Fruit fly (Drosophila melanogaster) whole organism, adult: ENCODE results near the gene Cyp304a1.

Experiments
- CG33017 ChIP-seq: fragments of 200-800 bp; sonication (Bioruptor generic); optimal IDR thresholded peaks from 2 replicates; lab custom pipeline; 2018; ENCODE audit warnings: missing biosample characterization, mild to moderate bottlenecking, missing genetic modification characterization, moderate library complexity
- CG5204 ChIP-seq: fragments of 200-800 bp; sonication (Bioruptor generic); optimal IDR thresholded peaks from 2 replicates; lab custom pipeline; 2016; ENCODE audit warnings: missing biosample characterization, missing genetic modification characterization
- CG7045 ChIP-seq: fragments of 200-800 bp; sonication (Bioruptor generic); optimal IDR thresholded peaks from 2 replicates; lab custom pipeline; 2017; ENCODE audit warnings: missing biosample characterization, mild to moderate bottlenecking, missing genetic modification characterization
- CG7101 ChIP-seq: fragments of 200-800 bp; sonication (Bioruptor generic); optimal IDR thresholded peaks from 2 replicates; lab custom pipeline; 2018; ENCODE audit warnings: missing biosample characterization, mild to moderate bottlenecking, missing genetic modification characterization, moderate library complexity
- Mnt ChIP-seq: fragments of 200-800 bp; sonication (Bioruptor generic); optimal IDR thresholded peaks from 2 replicates; lab custom pipeline; 2016; ENCODE audit warnings: missing biosample characterization, mild to moderate bottlenecking, missing genetic modification characterization
- cic ChIP-seq: fragments of 200-800 bp; sonication (Bioruptor generic); optimal IDR thresholded peaks from 2 replicates; lab custom pipeline; 2017; ENCODE audit warnings: missing biosample characterization, mild to moderate bottlenecking, missing genetic modification characterization, moderate library complexity
- tj ChIP-seq: fragments of 200-800 bp; sonication (Bioruptor generic); optimal IDR thresholded peaks from 3 replicates; lab custom pipeline; 2017; ENCODE audit warnings: missing biosample characterization, mild to moderate bottlenecking, missing genetic modification characterization, moderate library complexity
- toe ChIP-seq: fragments of 200-800 bp; sonication (Bioruptor generic); optimal IDR thresholded peaks from 2 replicates; lab custom pipeline; 2016; ENCODE audit warnings: missing biosample characterization, missing genetic modification characterization

dm6 chr3R:12957388-12957787, 6.2 kb upstream of the Cyp304a1 start:
- TF ChIP-seq CG33017, result no peak
- TF ChIP-seq toe, result no peak
- TF ChIP-seq tj (GFP tag; lab: Kevin White, UChicago), result no peak
- no peak for TF ChIP-seq CG5204 (GFP tag; lab: Kevin White, UChicago)
- TF ChIP-seq Mnt, result no peak
- TF ChIP-seq CG7101 (tag; lab: Kevin White, UChicago), result no peak
- TF ChIP-seq cic, result no peak
- no peak for TF ChIP-seq CG7045
